Worm (Caenorhabditis elegans) whole organism, young adult: ENCODE results near the gene T04C12.7.

Source experiments
- C17E4.6 ChIP-seq: fragments of 200-800 bp; sonication (Bioruptor generic); IDR thresholded peaks from 2 replicates; pipeline ENCODE4 v1.3.6; 2022; ENCODE audit warnings: missing genetic modification reagents, missing genetic modification characterization, missing compliant biosample characterization
- F55B11.4 ChIP-seq: sonication (generic microtip); optimal IDR thresholded peaks from 2 replicates; lab custom pipeline; 2016; ENCODE audit warnings: missing compliant biosample characterization, missing genetic modification characterization, borderline replicate concordance; ENCODE audit not compliant: insufficient read depth
- Y79H2A.3 ChIP-seq: fragments of 200-800 bp; sonication (Bioruptor generic); conservative IDR thresholded peaks from 2 replicates; pipeline ENCODE4 v1.3.6; 2022; ENCODE audit warnings: missing genetic modification reagents, missing genetic modification characterization, missing compliant biosample characterization
- hlh-26 ChIP-seq: fragments of 200-800 bp; sonication (Bioruptor generic); conservative IDR thresholded peaks from 2 replicates; pipeline ENCODE4 v1.3.6; 2022; ENCODE audit warnings: missing genetic modification reagents, missing genetic modification characterization, missing compliant biosample characterization
- hmg-20 ChIP-seq: fragments of 200-800 bp; sonication (Bioruptor generic); IDR thresholded peaks from 2 replicates; pipeline ENCODE4 v1.3.6; 2022; ENCODE audit warnings: missing genetic modification reagents, missing genetic modification characterization, missing compliant biosample characterization
- lin-54 ChIP-seq: fragments of 200-800 bp; sonication (Bioruptor generic); optimal IDR thresholded peaks from 2 replicates; lab custom pipeline; 2018; ENCODE audit warnings: mild to moderate bottlenecking, missing genetic modification characterization, missing compliant biosample characterization
- lsl-1 ChIP-seq: fragments of 200-800 bp; sonication (Bioruptor generic); optimal IDR thresholded peaks from 2 replicates; lab custom pipeline; 2018; ENCODE audit warnings: mild to moderate bottlenecking, missing genetic modification characterization, moderate library complexity, missing compliant biosample characterization
- ztf-22 ChIP-seq: fragments of 200-800 bp; sonication (Bioruptor generic); optimal IDR thresholded peaks from 2 replicates; lab custom pipeline; 2018; ENCODE audit warnings: mild to moderate bottlenecking, missing genetic modification characterization, moderate library complexity, missing compliant biosample characterization

ce11 chrV:11033241-11033640 is 20.7 kb upstream of the T04C12.7 start:
- TF ChIP-seq lsl-1 (GFP tag; lab: Kevin White, UChicago) (no peak), lin-54 (GFP tag; lab: Kevin White, UChicago) (no peak), Y79H2A.3 (GFP tag; lab: Robert Waterston, UW) (no peak), C17E4.6 (GFP tag; lab: Robert Waterston, UW) (no peak), F55B11.4 (tag; lab: Kevin White, UChicago) (no peak), hlh-26 (GFP tag; lab: Robert Waterston, UW) (no peak), hmg-20 (GFP tag; lab: Robert Waterston, UW) (no peak), ztf-22 (no peak)
